Worm (Caenorhabditis elegans) whole organism, midembryonic: ENCODE results near the gene snb-7.

Source experiments
- T22C8.4 ChIP-seq: fragments of 200-800 bp; sonication (Bioruptor generic); IDR thresholded peaks from 2 replicates; pipeline ENCODE4 v1.3.6; 2022; ENCODE audit warnings: missing genetic modification characterization, missing compliant biosample characterization
- cog-1 ChIP-seq: sonication (generic microtip); optimal IDR thresholded peaks from 2 replicates; lab custom pipeline; 2016; ENCODE audit warnings: missing genetic modification characterization, missing compliant biosample characterization
- med-1 ChIP-seq: sonication (generic microtip); optimal IDR thresholded peaks from 2 replicates; lab custom pipeline; 2017; ENCODE audit warnings: missing genetic modification characterization, mild to moderate bottlenecking, missing compliant biosample characterization, antibody characterized with exemption, missing genetic modification reagents; ENCODE audit not compliant: insufficient read depth
- ref-1 ChIP-seq: fragments of 200-800 bp; sonication (Bioruptor generic); conservative IDR thresholded peaks from 2 replicates; pipeline ENCODE4 v1.3.6; 2022; ENCODE audit warnings: missing genetic modification reagents, missing genetic modification characterization, missing compliant biosample characterization
- tab-1 ChIP-seq: fragments of 200-800 bp; sonication (Bioruptor generic); IDR thresholded peaks from 2 replicates; pipeline ENCODE4 v1.3.6; 2022; ENCODE audit warnings: missing genetic modification characterization, missing compliant biosample characterization
- ztf-23 ChIP-seq: fragments of 200-800 bp; sonication (Bioruptor generic); IDR thresholded peaks from 2 replicates; pipeline ENCODE4 v1.3.6; 2022; ENCODE audit warnings: missing genetic modification reagents, missing genetic modification characterization, missing compliant biosample characterization
- ztf-29 ChIP-seq: fragments of 200-800 bp; sonication (Bioruptor generic); IDR thresholded peaks from 2 replicates; pipeline ENCODE4 v1.3.6; 2022; ENCODE audit warnings: missing genetic modification reagents, missing genetic modification characterization, missing compliant biosample characterization

DNA sequence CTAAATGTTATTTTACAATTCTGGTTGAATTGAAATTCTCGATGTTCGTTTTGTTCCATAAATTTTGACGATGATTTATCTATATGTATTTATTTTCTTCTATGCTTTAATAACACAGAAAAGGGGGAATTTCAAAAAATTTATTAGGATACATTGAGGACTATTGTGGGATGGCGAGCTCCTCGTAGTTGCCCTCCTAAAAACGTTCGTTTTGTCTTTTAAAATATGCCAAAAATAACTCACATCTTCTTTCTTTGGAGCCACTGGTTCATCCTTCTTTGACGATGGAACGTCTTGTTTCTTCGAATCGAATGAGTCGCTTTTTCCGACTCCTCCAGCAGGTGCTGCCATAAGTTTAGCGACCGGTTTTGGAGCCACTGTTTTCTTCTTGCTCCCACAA lies 9.9 kb downstream of the snb-7 start:
- TF ChIP-seq ref-1 (GFP tag; lab: Robert Waterston, UW) (no peak), ztf-29 (GFP tag; lab: Robert Waterston, UW) (no peak), T22C8.4 (GFP tag; lab: Robert Waterston, UW) (no peak), cog-1 (tag; lab: Kevin White, UChicago) (no peak), med-1 (GFP tag; lab: Kevin White, UChicago) (no peak), ztf-23 (no peak), tab-1 (GFP tag; lab: Robert Waterston, UW) (no peak)
